Fruit fly (Drosophila melanogaster) whole organism, embryonic: ENCODE data around the gene haf.

Source experiments
- Aef1 ChIP-seq: fragments of 200-800 bp; sonication (Bioruptor generic); IDR thresholded peaks from 3 replicates; pipeline ENCODE4 v1.3.6; 2022; ENCODE audit warnings: missing biosample characterization, missing genetic modification characterization
- CG10209 ChIP-seq: fragments of 200-800 bp; sonication (Bioruptor generic); optimal IDR thresholded peaks from 3 replicates; lab custom pipeline; 2017; ENCODE audit warnings: missing biosample characterization, mild to moderate bottlenecking, missing genetic modification characterization, missing genetic modification reagents
- CG10267 ChIP-seq: fragments of 200-800 bp; sonication (Bioruptor generic); optimal IDR thresholded peaks from 2 replicates; lab custom pipeline; 2018; ENCODE audit warnings: missing biosample characterization, mild to moderate bottlenecking, missing genetic modification characterization, moderate library complexity
- CG10431 ChIP-seq: fragments of 200-800 bp; sonication (Bioruptor generic); optimal IDR thresholded peaks from 3 replicates; lab custom pipeline; 2018; ENCODE audit warnings: missing biosample characterization, mild to moderate bottlenecking, missing genetic modification characterization
- CG10959 ChIP-seq: fragments of 200-800 bp; sonication (Bioruptor generic); IDR thresholded peaks from 2 replicates; pipeline ENCODE4 v1.3.6; 2022; ENCODE audit warnings: missing biosample characterization, missing genetic modification characterization
- CG11398 ChIP-seq: fragments of 200-800 bp; sonication (Bioruptor generic); optimal IDR thresholded peaks from 2 replicates; lab custom pipeline; 2016; ENCODE audit warnings: missing biosample characterization, missing genetic modification characterization
- CG12071 ChIP-seq: fragments of 200-800 bp; sonication (Bioruptor generic); optimal IDR thresholded peaks from 3 replicates; lab custom pipeline; 2018; ENCODE audit warnings: missing biosample characterization, mild to moderate bottlenecking, missing genetic modification characterization
- CG13287 ChIP-seq: fragments of 200-800 bp; sonication (Bioruptor generic); IDR thresholded peaks from 2 replicates; pipeline ENCODE4 v1.3.6; 2022; ENCODE audit warnings: missing biosample characterization, missing genetic modification characterization; ENCODE audit not compliant: partially characterized antibody
- CG14014 ChIP-seq: fragments of 200-800 bp; sonication (Bioruptor generic); IDR thresholded peaks from 2 replicates; pipeline ENCODE4 v1.3.6; 2022; ENCODE audit warnings: missing biosample characterization, missing genetic modification characterization
- CG14965 ChIP-seq: fragments of 200-800 bp; sonication (Bioruptor generic); optimal IDR thresholded peaks from 2 replicates; lab custom pipeline; 2016; ENCODE audit warnings: missing biosample characterization, missing genetic modification characterization, borderline replicate concordance
- CG15269 ChIP-seq: fragments of 200-800 bp; sonication (Bioruptor generic); optimal IDR thresholded peaks from 2 replicates; lab custom pipeline; 2018; ENCODE audit warnings: missing biosample characterization, mild to moderate bottlenecking, missing genetic modification characterization, moderate library complexity
- CG15601 ChIP-seq: fragments of 200-800 bp; sonication (Bioruptor generic); optimal IDR thresholded peaks from 3 replicates; lab custom pipeline; 2019; ENCODE audit warnings: missing biosample characterization, mild to moderate bottlenecking, missing genetic modification characterization, moderate library complexity
- CG17361 ChIP-seq: fragments of 200-800 bp; sonication (Bioruptor generic); IDR thresholded peaks from 3 replicates; pipeline ENCODE4 v1.3.6; 2022; ENCODE audit warnings: missing biosample characterization, missing genetic modification characterization
- CG17802 ChIP-seq: fragments of 200-800 bp; sonication (Bioruptor generic); optimal IDR thresholded peaks from 2 replicates; lab custom pipeline; 2018; ENCODE audit warnings: missing biosample characterization, mild to moderate bottlenecking, missing genetic modification characterization, moderate library complexity
- CG18764 ChIP-seq: fragments of 200-800 bp; sonication (Bioruptor generic); optimal IDR thresholded peaks from 3 replicates; lab custom pipeline; 2016; ENCODE audit warnings: missing biosample characterization, missing genetic modification characterization
- CG2116 ChIP-seq: fragments of 200-800 bp; sonication (Bioruptor generic); optimal IDR thresholded peaks from 3 replicates; lab custom pipeline; 2018; ENCODE audit warnings: missing biosample characterization, mild to moderate bottlenecking, missing genetic modification characterization
- CG3065 ChIP-seq: fragments of 200-800 bp; sonication (Bioruptor generic); optimal IDR thresholded peaks from 2 replicates; lab custom pipeline; 2016; ENCODE audit warnings: missing biosample characterization, missing genetic modification characterization
- CG34422 ChIP-seq: fragments of 200-800 bp; sonication (Bioruptor generic); IDR thresholded peaks from 3 replicates; pipeline ENCODE4 v1.3.6; 2022; ENCODE audit warnings: missing biosample characterization, missing genetic modification characterization
- CG3726 ChIP-seq: fragments of 200-800 bp; sonication (Bioruptor generic); IDR thresholded peaks from 3 replicates; pipeline ENCODE4, ENCODE4 v1.3.6; 2022; ENCODE audit warnings: missing biosample characterization, missing genetic modification characterization
- CG4404 ChIP-seq: fragments of 200-800 bp; sonication (Bioruptor generic); IDR thresholded peaks from 2 replicates; pipeline ENCODE4 v1.3.6; 2022; ENCODE audit warnings: missing biosample characterization, missing genetic modification characterization
- CG4707 ChIP-seq: fragments of 200-800 bp; sonication (Bioruptor generic); optimal IDR thresholded peaks from 2 replicates; lab custom pipeline; 2018; ENCODE audit warnings: missing biosample characterization, mild to moderate bottlenecking, missing genetic modification characterization, moderate library complexity
- CG4854 ChIP-seq: fragments of 200-800 bp; sonication (Bioruptor generic); optimal IDR thresholded peaks from 2 replicates; lab custom pipeline; 2016; ENCODE audit warnings: missing biosample characterization, missing genetic modification characterization, inconsistent platforms
- CG9817 ChIP-seq: fragments of 200-800 bp; sonication (Bioruptor generic); optimal IDR thresholded peaks from 2 replicates; lab custom pipeline; 2018; ENCODE audit warnings: missing biosample characterization, mild to moderate bottlenecking, missing genetic modification characterization, moderate library complexity
- Camta ChIP-seq: fragments of 200-800 bp; sonication (Bioruptor generic); optimal IDR thresholded peaks from 2 replicates; lab custom pipeline; 2016; ENCODE audit warnings: missing biosample characterization, missing genetic modification characterization
- Dip2 ChIP-seq: fragments of 200-800 bp; sonication (Bioruptor generic); IDR thresholded peaks from 2 replicates; pipeline ENCODE4 v1.3.6; 2022; ENCODE audit warnings: missing biosample characterization, missing genetic modification characterization
- Dip3 ChIP-seq: fragments of 200-800 bp; sonication (Bioruptor generic); optimal IDR thresholded peaks from 3 replicates; lab custom pipeline; 2016; ENCODE audit warnings: missing biosample characterization, missing genetic modification characterization
- Doc3 ChIP-seq: fragments of 200-800 bp; sonication (Bioruptor generic); IDR thresholded peaks from 3 replicates; pipeline ENCODE4 v1.3.6; 2022; ENCODE audit warnings: missing biosample characterization, missing genetic modification characterization; ENCODE audit not compliant: partially characterized antibody
- Dp ChIP-seq: fragments of 200-800 bp; sonication (Bioruptor generic); optimal IDR thresholded peaks from 2 replicates; lab custom pipeline; 2018; ENCODE audit warnings: missing biosample characterization, mild to moderate bottlenecking, missing genetic modification characterization, moderate library complexity
- HmgD ChIP-seq: fragments of 200-800 bp; sonication (Bioruptor generic); optimal IDR thresholded peaks from 3 replicates; lab custom pipeline; 2016; ENCODE audit warnings: missing biosample characterization, missing genetic modification characterization
- Lhr ChIP-seq: fragments of 200-800 bp; sonication (Bioruptor generic); optimal IDR thresholded peaks from 3 replicates; lab custom pipeline; 2017; ENCODE audit warnings: mild to moderate bottlenecking, missing biosample characterization, missing genetic modification reagents, missing genetic modification characterization
- Nf-YB ChIP-seq: fragments of 200-800 bp; sonication (Bioruptor generic); optimal IDR thresholded peaks from 3 replicates; lab custom pipeline; 2019; ENCODE audit warnings: missing biosample characterization, mild to moderate bottlenecking, missing genetic modification characterization, moderate library complexity
- Side ChIP-seq: fragments of 200-800 bp; sonication (Bioruptor generic); optimal IDR thresholded peaks from 2 replicates; lab custom pipeline; 2016; ENCODE audit warnings: missing biosample characterization, missing genetic modification characterization
- aop ChIP-seq: fragments of 200-800 bp; sonication (Bioruptor generic); IDR thresholded peaks from 2 replicates; pipeline ENCODE4 v1.3.6; 2022; ENCODE audit warnings: missing biosample characterization, missing genetic modification characterization
- br ChIP-seq: fragments of >200 bp; optimal IDR thresholded peaks from 2 replicates; lab custom pipeline; 2017
- corto ChIP-seq: fragments of 200-800 bp; sonication (Bioruptor generic); optimal IDR thresholded peaks from 2 replicates; lab custom pipeline; 2016; ENCODE audit warnings: missing biosample characterization, mild to moderate bottlenecking, missing genetic modification characterization, moderate library complexity
- dimm ChIP-seq: fragments of 200-800 bp; sonication (Bioruptor generic); IDR thresholded peaks from 2 replicates; pipeline ENCODE4 v1.3.6; 2022; ENCODE audit warnings: missing biosample characterization, missing genetic modification characterization
- dmrt99B ChIP-seq: fragments of 200-800 bp; sonication (Bioruptor generic); optimal IDR thresholded peaks from 2 replicates; lab custom pipeline; 2018; ENCODE audit warnings: missing biosample characterization, mild to moderate bottlenecking, missing genetic modification characterization, moderate library complexity
- dysf ChIP-seq: fragments of 200-800 bp; sonication (Bioruptor generic); IDR thresholded peaks from 3 replicates; pipeline ENCODE4 v1.3.6; 2022; ENCODE audit warnings: missing biosample characterization, missing genetic modification characterization
- fd102C ChIP-seq: fragments of 200-800 bp; sonication (Bioruptor generic); optimal IDR thresholded peaks from 2 replicates; lab custom pipeline; 2018; ENCODE audit warnings: missing biosample characterization, mild to moderate bottlenecking, missing genetic modification characterization, moderate library complexity
- fd96Cb ChIP-seq: fragments of 200-800 bp; sonication (Bioruptor generic); optimal IDR thresholded peaks from 2 replicates; lab custom pipeline; 2018; ENCODE audit warnings: missing biosample characterization, mild to moderate bottlenecking, missing genetic modification characterization, moderate library complexity
- ken ChIP-seq: fragments of 200-800 bp; sonication (Bioruptor generic); IDR thresholded peaks from 3 replicates; pipeline ENCODE4 v1.3.6; 2022; ENCODE audit warnings: missing biosample characterization, missing genetic modification characterization
- maf-S ChIP-seq: fragments of 200-800 bp; sonication (Bioruptor generic); optimal IDR thresholded peaks from 2 replicates; lab custom pipeline; 2016; ENCODE audit warnings: missing biosample characterization, missing genetic modification characterization
- pho ChIP-seq: fragments of 200-800 bp; sonication (Bioruptor generic); optimal IDR thresholded peaks from 2 replicates; lab custom pipeline; 2016; ENCODE audit warnings: missing biosample characterization, missing genetic modification characterization
- seq ChIP-seq: fragments of 200-800 bp; sonication (Bioruptor generic); IDR thresholded peaks from 2 replicates; pipeline ENCODE4 v1.3.6; 2022; ENCODE audit warnings: missing biosample characterization, missing genetic modification characterization
- sna ChIP-seq: fragments of 200-800 bp; sonication (Bioruptor generic); IDR thresholded peaks from 2 replicates; pipeline ENCODE4 v1.3.6; 2022; ENCODE audit warnings: missing biosample characterization, missing genetic modification characterization; ENCODE audit not compliant: partially characterized antibody
- stwl ChIP-seq: fragments of 200-800 bp; sonication (Bioruptor generic); optimal IDR thresholded peaks from 3 replicates; lab custom pipeline; 2018; ENCODE audit warnings: missing biosample characterization, mild to moderate bottlenecking, missing genetic modification characterization, moderate library complexity
- trh ChIP-seq: fragments of 200-800 bp; sonication (Bioruptor generic); optimal IDR thresholded peaks from 2 replicates; lab custom pipeline; 2016; ENCODE audit warnings: missing biosample characterization, missing genetic modification characterization
- wor ChIP-seq: fragments of 200-800 bp; sonication (Bioruptor generic); IDR thresholded peaks from 2 replicates; pipeline ENCODE4 v1.3.6; 2022; ENCODE audit warnings: missing biosample characterization, missing genetic modification characterization

The haf gene

dm6 chr2L:1638650-1639549 is 84.0 kb downstream of the haf start (continued):
- peak; percentile 89 for TF ChIP-seq ken (GFP tag; lab: Robert Waterston, UW)
- peak; percentile 99 for TF ChIP-seq seq (GFP tag; lab: Robert Waterston, UW)
- peak; percentile 98 for TF ChIP-seq CG4854 (GFP tag; lab: Kevin White, UChicago)
- no peak for TF ChIP-seq sna (GFP tag; lab: Robert Waterston, UW)
- peak; percentile 99 for TF ChIP-seq Aef1 (GFP tag; lab: Robert Waterston, UW)
- peak; percentile 80 for TF ChIP-seq CG10959 (GFP tag; lab: Robert Waterston, UW)
- peak; percentile 79 for TF ChIP-seq CG4707 (GFP tag; lab: Kevin White, UChicago)
- TF ChIP-seq Nf-YB: peak; percentile 91
- peak; percentile 95 for TF ChIP-seq CG12071 (GFP tag; lab: Kevin White, UChicago)
- TF ChIP-seq CG3726: peak; percentile 96
- peak; percentile 96 for TF ChIP-seq trh (GFP tag; lab: Kevin White, UChicago)
- peak; percentile 99 for TF ChIP-seq pho (GFP tag; lab: Kevin White, UChicago)
- peak; percentile 99 for TF ChIP-seq CG10209
- TF ChIP-seq CG10431 (GFP tag; lab: Kevin White, UChicago): peak; percentile 18
- TF ChIP-seq CG18764 (GFP tag; lab: Kevin White, UChicago): peak; percentile 96
- TF ChIP-seq CG9817 (tag; lab: Kevin White, UChicago): peak; percentile 97
- TF ChIP-seq CG15601 (tag; lab: Kevin White, UChicago): peak; percentile 94
- peak; percentile 90 for TF ChIP-seq Lhr (GFP tag; lab: Kevin White, UChicago)
- TF ChIP-seq Dip3 (GFP tag; lab: Kevin White, UChicago): peak; percentile 97
- peak; percentile 100 for TF ChIP-seq CG15269 (tag; lab: Kevin White, UChicago)
- TF ChIP-seq CG17361: peak; percentile 98
- TF ChIP-seq CG11398: peak; percentile 94
- no peak for TF ChIP-seq CG13287 (GFP tag; lab: Robert Waterston, UW)
- peak; percentile 100 for TF ChIP-seq dysf (GFP tag; lab: Robert Waterston, UW)
- peak; percentile 97 for TF ChIP-seq CG14014 (GFP tag; lab: Robert Waterston, UW)
- peak; percentile 86 for TF ChIP-seq CG2116 (GFP tag; lab: Kevin White, UChicago)
- peak; percentile 96 for TF ChIP-seq HmgD (GFP tag; lab: Kevin White, UChicago)
- peak; percentile 96 for TF ChIP-seq Side (GFP tag; lab: Kevin White, UChicago)
- peak; percentile 80 for TF ChIP-seq CG17802 (tag; lab: Kevin White, UChicago)
- TF ChIP-seq CG14965 (GFP tag; lab: Kevin White, UChicago): peak; percentile 82
- no peak for TF ChIP-seq stwl (tag; lab: Kevin White, UChicago)
- TF ChIP-seq fd96Cb (tag; lab: Kevin White, UChicago): peak; percentile 99
- TF ChIP-seq corto (GFP tag; lab: Kevin White, UChicago): no peak
- 0 out of 2 replicates have a peak, but pooled peaks have one; percentile 45 for TF ChIP-seq aop
- peak; percentile 99 for TF ChIP-seq Camta (GFP tag; lab: Kevin White, UChicago)
- peak; percentile 82 for TF ChIP-seq Dip2 (GFP tag; lab: Robert Waterston, UW)
- no peak for TF ChIP-seq Doc3 (GFP tag; lab: Robert Waterston, UW)
- peak; percentile 98 for TF ChIP-seq maf-S (GFP tag; lab: Kevin White, UChicago)
- TF ChIP-seq dmrt99B (tag; lab: Kevin White, UChicago): peak; percentile 100
- peak; percentile 98 for TF ChIP-seq wor
- peak; percentile 98 for TF ChIP-seq CG4404 (GFP tag; lab: Robert Waterston, UW)
- peak; percentile 98 for TF ChIP-seq CG34422 (GFP tag; lab: Robert Waterston, UW)
- TF ChIP-seq Dp (GFP tag; lab: Kevin White, UChicago): peak; percentile 32
- peak; percentile 89 for TF ChIP-seq CG3065
- TF ChIP-seq fd102C (GFP tag; lab: Kevin White, UChicago): peak; percentile 6
- peak; percentile 95 for TF ChIP-seq CG10267 (tag; lab: Kevin White, UChicago)
- no peak for TF ChIP-seq br
- TF ChIP-seq dimm (GFP tag; lab: Robert Waterston, UW): peak; percentile 91
